Worm (Caenorhabditis elegans) whole organism, L1 larva: ENCODE data around the gene Y17G7B.23.

Experiments used
- C04F5.9 ChIP-seq: sonication (generic microtip); optimal IDR thresholded peaks from 2 replicates; lab custom pipeline; 2016; ENCODE audit warnings: missing genetic modification characterization, missing compliant biosample characterization
- C34B4.2 ChIP-seq: sonication (generic microtip); optimal IDR thresholded peaks from 2 replicates; lab custom pipeline; 2017; ENCODE audit warnings: mild to moderate bottlenecking, missing genetic modification characterization, missing compliant biosample characterization
- Y116A8C.19 ChIP-seq: sonication (generic microtip); optimal IDR thresholded peaks from 2 replicates; lab custom pipeline; 2016; ENCODE audit warnings: missing compliant biosample characterization, missing genetic modification characterization, borderline replicate concordance
- aha-1 ChIP-seq: fragments of 150-350 bp; optimal IDR thresholded peaks from 2 replicates; lab custom pipeline; 2014; ENCODE audit warnings: missing biosample characterization, missing genetic modification characterization
- aly-2 ChIP-seq: fragments of 150-350 bp; optimal IDR thresholded peaks from 2 replicates; lab custom pipeline; 2014; ENCODE audit warnings: missing biosample characterization, missing genetic modification characterization
- ama-1 ChIP-seq: fragments of 150-350 bp; optimal IDR thresholded peaks from 2 replicates; lab custom pipeline; 2014
- ceh-63 ChIP-seq: fragments of 200-800 bp; sonication (Bioruptor generic); optimal IDR thresholded peaks from 2 replicates; lab custom pipeline; 2018; ENCODE audit warnings: mild to moderate bottlenecking, missing genetic modification characterization, missing compliant biosample characterization
- ceh-8 ChIP-seq: fragments of 200-800 bp; sonication (Bioruptor generic); optimal IDR thresholded peaks from 2 replicates; lab custom pipeline; 2018; ENCODE audit warnings: mild to moderate bottlenecking, missing genetic modification characterization, moderate library complexity, missing compliant biosample characterization
- ceh-82 ChIP-seq, 3 experiments: fragments of 150-350 bp in 1 of 3; sonication (generic microtip) in 2 of 3; optimal IDR thresholded peaks; 2 replicates each; lab custom pipeline; 2014 to 2017; ENCODE audit warnings: missing biosample characterization in 3 of 3, missing genetic modification characterization in 3 of 3
- ceh-90 ChIP-seq: sonication (generic microtip); optimal IDR thresholded peaks from 2 replicates; lab custom pipeline; 2016; ENCODE audit warnings: missing genetic modification characterization, missing compliant biosample characterization
- ces-1 ChIP-seq: fragments of 150-350 bp; optimal IDR thresholded peaks from 2 replicates; lab custom pipeline; 2014; ENCODE audit warnings: missing biosample characterization, missing genetic modification reagents, missing genetic modification characterization
- dpl-1 ChIP-seq, 3 experiments: fragments of 150-350 bp in 2 of 3; sonication (generic microtip) in 1 of 3; optimal IDR thresholded peaks; 2 replicates each; lab custom pipeline; 2014 to 2017; ENCODE audit warnings: missing biosample characterization in 3 of 3, missing genetic modification characterization in 3 of 3, missing genetic modification reagents in 3 of 3
- dsc-1 ChIP-seq: sonication (generic microtip); optimal IDR thresholded peaks from 2 replicates; lab custom pipeline; 2016; ENCODE audit warnings: mild to moderate bottlenecking, missing genetic modification characterization, missing compliant biosample characterization
- efl-1 ChIP-seq, 4 experiments: fragments of 150-350 bp; optimal IDR thresholded peaks in 3 of 4; peaks in 1 of 4; 1 replicate in 1 of 4; 2 replicates in 3 of 4; lab custom pipeline; 2014; ENCODE audit warnings: missing biosample characterization in 2 of 4, missing genetic modification characterization in 2 of 4, missing genetic modification reagents in 2 of 4
- efl-3 ChIP-seq: fragments of 200-800 bp; sonication (Bioruptor generic); optimal IDR thresholded peaks from 2 replicates; lab custom pipeline; 2018; ENCODE audit warnings: mild to moderate bottlenecking, missing genetic modification characterization, missing compliant biosample characterization
- egl-27 ChIP-seq, 2 experiments: fragments of 150-350 bp in 1 of 2; sonication (generic microtip); optimal IDR thresholded peaks; 3 replicates each; lab custom pipeline; 2017 to 2018; ENCODE audit warnings: missing biosample characterization in 2 of 2, missing genetic modification characterization in 2 of 2, missing genetic modification reagents in 2 of 2
- elt-2 ChIP-seq: sonication (generic microtip); optimal IDR thresholded peaks from 2 replicates; lab custom pipeline; 2016; ENCODE audit warnings: missing genetic modification characterization, mild to moderate bottlenecking, inconsistent platforms, missing compliant biosample characterization, missing genetic modification reagents
- elt-3 ChIP-seq, 6 experiments: fragments of 150-350 bp in 1 of 6; sonication (generic microtip); optimal IDR thresholded peaks; 2 replicates each; lab custom pipeline; 2017 to 2018; ENCODE audit warnings: missing biosample characterization in 6 of 6, missing genetic modification characterization in 6 of 6, inconsistent platforms in 1 of 6
- ets-5 ChIP-seq: fragments of 200-800 bp; sonication (Bioruptor generic); IDR thresholded peaks from 2 replicates; pipeline ENCODE4 v1.3.6; 2022; ENCODE audit warnings: missing genetic modification characterization, missing compliant biosample characterization
- fkh-10 ChIP-seq: sonication (generic microtip); optimal IDR thresholded peaks from 2 replicates; lab custom pipeline; 2017; ENCODE audit warnings: missing biosample characterization, missing genetic modification reagents, missing genetic modification characterization
- fkh-8 ChIP-seq: sonication (generic microtip); optimal IDR thresholded peaks from 2 replicates; lab custom pipeline; 2016; ENCODE audit warnings: mild to moderate bottlenecking, missing genetic modification characterization, missing compliant biosample characterization
- hlh-4 ChIP-seq: sonication (generic microtip); optimal IDR thresholded peaks from 2 replicates; lab custom pipeline; 2016; ENCODE audit warnings: mild to moderate bottlenecking, missing genetic modification characterization, missing compliant biosample characterization
- hpl-2 ChIP-seq: fragments of 150-350 bp; optimal IDR thresholded peaks from 2 replicates; lab custom pipeline; 2014; ENCODE audit warnings: missing biosample characterization, missing genetic modification reagents, missing genetic modification characterization
- irx-1 ChIP-seq: sonication (generic microtip); optimal IDR thresholded peaks from 2 replicates; lab custom pipeline; 2016; ENCODE audit warnings: missing genetic modification characterization, missing compliant biosample characterization
- isw-1 ChIP-seq: fragments of 200-800 bp; sonication (Bioruptor generic); IDR thresholded peaks from 2 replicates; pipeline ENCODE4 v1.3.6; 2022; ENCODE audit warnings: missing genetic modification characterization, missing compliant biosample characterization
- jun-1 ChIP-seq: fragments of 150-350 bp; optimal IDR thresholded peaks from 2 replicates; lab custom pipeline; 2014; ENCODE audit warnings: missing biosample characterization, missing genetic modification reagents, missing genetic modification characterization
- lin-13 ChIP-seq: fragments of 150-350 bp; optimal IDR thresholded peaks from 2 replicates; lab custom pipeline; 2014; ENCODE audit warnings: missing biosample characterization, missing genetic modification reagents, missing genetic modification characterization
- lsy-2 ChIP-seq, 2 experiments: fragments of 150-350 bp; optimal IDR thresholded peaks; 2 replicates each; lab custom pipeline; 2014; ENCODE audit warnings: missing biosample characterization in 2 of 2, missing genetic modification characterization in 2 of 2
- nhr-11 ChIP-seq: fragments of 150-350 bp; optimal IDR thresholded peaks from 2 replicates; lab custom pipeline; 2014; ENCODE audit warnings: missing biosample characterization, missing genetic modification characterization
- nhr-12 ChIP-seq: sonication (generic microtip); optimal IDR thresholded peaks from 2 replicates; lab custom pipeline; 2017; ENCODE audit warnings: missing biosample characterization, missing genetic modification characterization
- nhr-20 ChIP-seq: sonication (generic microtip); optimal IDR thresholded peaks from 2 replicates; lab custom pipeline; 2016; ENCODE audit warnings: mild to moderate bottlenecking, missing genetic modification characterization, missing compliant biosample characterization
- nhr-237 ChIP-seq: fragments of 150-350 bp; optimal IDR thresholded peaks from 2 replicates; lab custom pipeline; 2014; ENCODE audit warnings: missing biosample characterization, missing genetic modification characterization
- nhr-47 ChIP-seq: sonication (generic microtip); optimal IDR thresholded peaks from 2 replicates; lab custom pipeline; 2016; ENCODE audit warnings: mild to moderate bottlenecking, missing genetic modification characterization, moderate library complexity, missing compliant biosample characterization
- nhr-71 ChIP-seq: sonication (generic microtip); optimal IDR thresholded peaks from 2 replicates; lab custom pipeline; 2016; ENCODE audit warnings: mild to moderate bottlenecking, missing genetic modification characterization, moderate library complexity, missing compliant biosample characterization
- nhr-76 ChIP-seq: sonication (generic microtip); optimal IDR thresholded peaks from 2 replicates; lab custom pipeline; 2017; ENCODE audit warnings: missing biosample characterization, missing genetic modification characterization
- nhr-84 ChIP-seq: sonication (generic microtip); optimal IDR thresholded peaks from 2 replicates; lab custom pipeline; 2017; ENCODE audit warnings: missing biosample characterization, missing genetic modification characterization
- nhr-85 ChIP-seq: sonication (generic microtip); peaks from one replicate; lab custom pipeline; 2016; ENCODE audit warnings: missing genetic modification characterization, inconsistent platforms, missing compliant biosample characterization
- pag-3 ChIP-seq: sonication (generic microtip); optimal IDR thresholded peaks from 2 replicates; lab custom pipeline; 2017; ENCODE audit warnings: missing genetic modification characterization, mild to moderate bottlenecking, missing compliant biosample characterization, antibody characterized with exemption, borderline replicate concordance; ENCODE audit not compliant: insufficient read depth
- rnt-1 ChIP-seq: sonication (generic microtip); optimal IDR thresholded peaks from 2 replicates; lab custom pipeline; 2016; ENCODE audit warnings: mild to moderate bottlenecking, missing genetic modification characterization, moderate library complexity, missing compliant biosample characterization
- snu-23 ChIP-seq: sonication (generic microtip); optimal IDR thresholded peaks from 2 replicates; lab custom pipeline; 2016; ENCODE audit warnings: missing genetic modification characterization, missing compliant biosample characterization
- sup-37 ChIP-seq: fragments of 200-800 bp; sonication (Bioruptor generic); optimal IDR thresholded peaks from 2 replicates; lab custom pipeline; 2018; ENCODE audit warnings: mild to moderate bottlenecking, missing genetic modification characterization, missing compliant biosample characterization
- swsn-7 ChIP-seq: sonication (generic microtip); optimal IDR thresholded peaks from 2 replicates; lab custom pipeline; 2016; ENCODE audit warnings: missing genetic modification characterization, missing compliant biosample characterization
- tlp-1 ChIP-seq: fragments of 150-350 bp; optimal IDR thresholded peaks from 2 replicates; lab custom pipeline; 2014; ENCODE audit warnings: missing biosample characterization, missing genetic modification characterization
- unc-98 ChIP-seq: fragments of 200-800 bp; sonication (Bioruptor generic); IDR thresholded peaks from 2 replicates; pipeline ENCODE4 v1.3.6; 2022; ENCODE audit warnings: missing genetic modification characterization, missing compliant biosample characterization
- zag-1 ChIP-seq: fragments of 150-350 bp; optimal IDR thresholded peaks from 2 replicates; lab custom pipeline; 2014; ENCODE audit warnings: missing biosample characterization, missing genetic modification characterization
- zip-4 ChIP-seq: fragments of 200-800 bp; sonication (Bioruptor generic); optimal IDR thresholded peaks from 2 replicates; lab custom pipeline; 2018; ENCODE audit warnings: mild to moderate bottlenecking, missing genetic modification characterization, moderate library complexity, missing compliant biosample characterization
- ztf-11 ChIP-seq, 2 experiments: sonication (generic microtip); optimal IDR thresholded peaks; 2 replicates each; lab custom pipeline; 2016 to 2017; ENCODE audit warnings: missing genetic modification characterization in 2 of 2, missing biosample characterization in 1 of 2, missing compliant biosample characterization in 1 of 2
- ztf-4 ChIP-seq: fragments of 150-350 bp; optimal IDR thresholded peaks from 2 replicates; lab custom pipeline; 2014; ENCODE audit warnings: missing biosample characterization, missing genetic modification characterization

Y17G7B.23 gene

ce11 chrII:11966602-11967001 is 32.4 kb upstream of the Y17G7B.23 start, which contains the start of gene rab-7:
TSS of gene rab-7 (minus strand) at chrII:11966931.
- TF ChIP-seq rnt-1 (no peak), dsc-1 (peak; percentile 6), lin-13 (GFP tag; lab: Kevin White, UChicago) (no peak), ztf-11 (tag; optimal IDR thresholded peaks at IDR 0.05; lab: Kevin White, UChicago) (no peak), egl-27 (tag; optimal IDR thresholded peaks at IDR 0.05; lab: Kevin White, UChicago) (no peak), elt-2 (tag; lab: Kevin White, UChicago) (peak; percentile 54), nhr-47 (tag; lab: Kevin White, UChicago) (peak; percentile 10), efl-1 (optimal IDR thresholded peaks at IDR 0.05; lab: Kevin White, UChicago) (no peak), efl-1 (GFP tag; optimal IDR thresholded peaks at IDR 0.05 in 1 of 2; lab: Kevin White, UChicago) (peak in 1 of 2 experiments; percentile 92), ets-5 (GFP tag; lab: Robert Waterston, UW) (no peak), elt-3 (tag; optimal IDR thresholded peaks at IDR 0.05; lab: Kevin White, UChicago) (no peak), tlp-1 (tag; lab: Kevin White, UChicago) (no peak), ama-1 (lab: Kevin White, UChicago) (peak; percentile 73), lsy-2 (tag; optimal IDR thresholded peaks at IDR 0.05; lab: Kevin White, UChicago) (peak in 1 of 2 experiments; percentile 2), nhr-71 (tag; lab: Kevin White, UChicago) (peak; percentile 32)

- TF ChIP-seq ceh-63 (GFP tag; lab: Kevin White, UChicago) (no peak), pag-3 (tag; lab: Kevin White, UChicago) (peak; percentile 70), C34B4.2 (no peak), zag-1 (tag; lab: Kevin White, UChicago) (peak; percentile 20), aly-2 (peak; percentile 68), lsy-2 (tag; optimal IDR thresholded peaks at IDR 0.05; lab: Kevin White, UChicago) (peak; percentile 92 to 96), efl-1 (optimal IDR thresholded peaks at IDR 0.05; lab: Kevin White, UChicago) (peak; percentile 88 to 93), efl-1 (GFP tag; optimal IDR thresholded peaks at IDR 0.05 in 1 of 2; lab: Kevin White, UChicago) (peak; percentile 79 to 98), nhr-76 (tag; lab: Kevin White, UChicago) (no peak), hlh-4 (no peak), nhr-11 (tag; lab: Kevin White, UChicago) (peak; percentile 64), ztf-4 (tag; lab: Kevin White, UChicago) (peak; percentile 82), swsn-7 (peak; percentile 92), nhr-12 (tag; lab: Kevin White, UChicago) (no peak), ceh-90 (tag; lab: Kevin White, UChicago) (peak; percentile 70), efl-3 (no peak), ceh-8 (GFP tag; lab: Kevin White, UChicago) (peak; percentile 84), dpl-1 (GFP tag; optimal IDR thresholded peaks at IDR 0.05; lab: Kevin White, UChicago) (peak; percentile 84 to 85 (median 85)), hpl-2 (GFP tag; lab: Kevin White, UChicago) (peak; percentile 82), isw-1 (GFP tag; lab: Robert Waterston, UW) (peak; percentile 94), irx-1 (tag; lab: Kevin White, UChicago) (peak; percentile 75), nhr-84 (tag; lab: Kevin White, UChicago) (peak; percentile 51), ces-1 (GFP tag; lab: Kevin White, UChicago) (no peak), fkh-10 (peak; percentile 58), aha-1 (peak; percentile 17), zip-4 (GFP tag; lab: Kevin White, UChicago) (peak; percentile 38), fkh-8 (peak; percentile 99), ets-5 (GFP tag; lab: Robert Waterston, UW) (no peak), snu-23 (GFP tag; lab: Kevin White, UChicago) (peak; percentile 98), C04F5.9 (tag; lab: Kevin White, UChicago) (peak; percentile 88), jun-1 (tag; lab: Kevin White, UChicago) (peak; percentile 90), unc-98 (GFP tag; lab: Robert Waterston, UW) (peak; percentile 95), egl-27 (tag; optimal IDR thresholded peaks at IDR 0.05; lab: Kevin White, UChicago) (peak; percentile 3 to 31), nhr-71 (tag; lab: Kevin White, UChicago) (peak; percentile 98), nhr-85 (peak; percentile 89), ztf-11 (tag; optimal IDR thresholded peaks at IDR 0.05; lab: Kevin White, UChicago) (peak in 1 of 2 experiments; percentile 91), ceh-82 (tag; optimal IDR thresholded peaks at IDR 0.05; lab: Kevin White, UChicago) (peak; percentile 90 to 98 (median 91)), nhr-20 (tag; lab: Kevin White, UChicago) (peak; percentile 96), Y116A8C.19 (tag; lab: Kevin White, UChicago) (no peak), nhr-237 (tag; lab: Kevin White, UChicago) (peak; percentile 89), dsc-1 (peak; percentile 92), sup-37 (peak; percentile 61)
Measured at ce11 chrII:11967507-11968127, 31.4 kb upstream of the Y17G7B.23 start, which contains the start of gene W03C9.5. TSS of gene W03C9.5 (minus strand) at chrII:11967544.
